Worm (Caenorhabditis elegans) whole organism, L4 larva: ENCODE data around the gene F21D5.9.

Source experiments
- D1046.2 ChIP-seq: fragments of 200-800 bp; sonication (Bioruptor generic); IDR thresholded peaks from 2 replicates; pipeline ENCODE4 v1.3.6; 2022; ENCODE audit warnings: missing genetic modification characterization, missing compliant biosample characterization
- T26A8.4 ChIP-seq: fragments of 200-800 bp; sonication (Bioruptor generic); IDR thresholded peaks from 2 replicates; pipeline ENCODE4 v1.3.6; 2022; ENCODE audit warnings: missing genetic modification characterization, missing compliant biosample characterization
- Y105C5A.15 ChIP-seq: fragments of 200-800 bp; sonication (Bioruptor generic); IDR thresholded peaks from 2 replicates; pipeline ENCODE4 v1.3.6; 2022; ENCODE audit warnings: missing genetic modification characterization, missing compliant biosample characterization
- Y48G9A.11 ChIP-seq: fragments of 200-800 bp; sonication (Bioruptor generic); IDR thresholded peaks from 2 replicates; pipeline ENCODE4 v1.3.6; 2022; ENCODE audit warnings: missing genetic modification reagents, missing genetic modification characterization, missing compliant biosample characterization
- Y5F2A.4 ChIP-seq: fragments of 200-800 bp; sonication (Bioruptor generic); optimal IDR thresholded peaks from 2 replicates; lab custom pipeline; 2018; ENCODE audit warnings: mild to moderate bottlenecking, missing genetic modification characterization, missing compliant biosample characterization
- ZK337.2 ChIP-seq: fragments of 200-800 bp; sonication (Bioruptor generic); IDR thresholded peaks from 2 replicates; pipeline ENCODE4 v1.3.6; 2022; ENCODE audit warnings: missing genetic modification reagents, missing genetic modification characterization, missing compliant biosample characterization
- aha-1 ChIP-seq: fragments of 150-350 bp; peaks from one replicate; lab custom pipeline; 2014; ENCODE audit warnings: missing biosample characterization, missing genetic modification characterization
- ceh-20 ChIP-seq: fragments of 200-800 bp; sonication (Bioruptor generic); IDR thresholded peaks from 2 replicates; pipeline ENCODE4 v1.3.6; 2022; ENCODE audit warnings: missing genetic modification reagents, missing genetic modification characterization, missing compliant biosample characterization
- ceh-28 ChIP-seq: fragments of 150-350 bp; optimal IDR thresholded peaks from 2 replicates; lab custom pipeline; 2014; ENCODE audit warnings: missing biosample characterization, missing genetic modification reagents, missing genetic modification characterization
- ceh-62 ChIP-seq: sonication (generic microtip); optimal IDR thresholded peaks from 2 replicates; lab custom pipeline; 2017; ENCODE audit warnings: missing biosample characterization, missing genetic modification characterization
- ctbp-1 ChIP-seq: fragments of 200-800 bp; sonication (Bioruptor generic); IDR thresholded peaks from 2 replicates; pipeline ENCODE4 v1.3.6; 2022; ENCODE audit warnings: missing genetic modification reagents, missing genetic modification characterization, missing compliant biosample characterization
- daf-16 ChIP-seq, 3 experiments: sonication (generic microtip); optimal IDR thresholded peaks; 2 replicates each; lab custom pipeline; 2016 to 2017; ENCODE audit warnings: missing genetic modification characterization in 3 of 3, missing genetic modification reagents in 3 of 3, mild to moderate bottlenecking in 2 of 3, missing compliant biosample characterization in 2 of 3, missing biosample characterization in 1 of 3, moderate library complexity in 1 of 3
- dve-1 ChIP-seq: sonication (generic microtip); optimal IDR thresholded peaks from 2 replicates; lab custom pipeline; 2017; ENCODE audit warnings: antibody characterized with exemption, mild to moderate bottlenecking, missing genetic modification characterization, missing compliant biosample characterization; ENCODE audit not compliant: insufficient read depth
- egl-27 ChIP-seq: sonication (generic microtip); optimal IDR thresholded peaks from 3 replicates; lab custom pipeline; 2017; ENCODE audit warnings: missing biosample characterization, missing genetic modification reagents, missing genetic modification characterization
- egl-43 ChIP-seq: fragments of 200-800 bp; sonication (Bioruptor generic); IDR thresholded peaks from 2 replicates; pipeline ENCODE4 v1.3.6; 2022; ENCODE audit warnings: missing genetic modification reagents, missing genetic modification characterization, missing compliant biosample characterization
- fos-1 ChIP-seq: fragments of 150-350 bp; optimal IDR thresholded peaks from 2 replicates; lab custom pipeline; 2014; ENCODE audit warnings: missing biosample characterization, missing genetic modification characterization
- hif-1 ChIP-seq, 2 experiments: sonication (generic microtip); optimal IDR thresholded peaks; 2 replicates each; lab custom pipeline; 2016 to 2017; ENCODE audit warnings: missing compliant biosample characterization in 2 of 2, missing genetic modification characterization in 2 of 2, missing genetic modification reagents in 2 of 2, missing genotype in 2 of 2, mild to moderate bottlenecking in 1 of 2
- hlh-11 ChIP-seq: fragments of 200-800 bp; sonication (Bioruptor generic); optimal IDR thresholded peaks from 2 replicates; lab custom pipeline; 2018; ENCODE audit warnings: mild to moderate bottlenecking, missing genetic modification characterization, missing compliant biosample characterization
- lin-13 ChIP-seq: fragments of 150-350 bp; optimal IDR thresholded peaks from 2 replicates; lab custom pipeline; 2014; ENCODE audit warnings: missing biosample characterization, missing genetic modification reagents, missing genetic modification characterization
- lin-38 ChIP-seq: fragments of 200-800 bp; sonication (Bioruptor generic); IDR thresholded peaks from 2 replicates; pipeline ENCODE4 v1.3.6; 2022; ENCODE audit warnings: missing genetic modification reagents, missing genetic modification characterization, missing compliant biosample characterization
- lsy-2 ChIP-seq, 2 experiments: fragments of 150-350 bp in 1 of 2; sonication (generic microtip) in 1 of 2; optimal IDR thresholded peaks; 2 replicates each; lab custom pipeline; 2014 to 2017; ENCODE audit warnings: missing biosample characterization in 2 of 2, missing genetic modification characterization in 2 of 2
- mep-1 ChIP-seq: fragments of 150-350 bp; sonication (generic microtip); optimal IDR thresholded peaks from 3 replicates; lab custom pipeline; 2014; ENCODE audit warnings: missing biosample characterization, missing genetic modification characterization
- nhr-11 ChIP-seq: fragments of 150-350 bp; optimal IDR thresholded peaks from 2 replicates; lab custom pipeline; 2014; ENCODE audit warnings: missing biosample characterization, missing genetic modification characterization
- nhr-28 ChIP-seq: fragments of 150-350 bp; optimal IDR thresholded peaks from 2 replicates; lab custom pipeline; 2014; ENCODE audit warnings: missing biosample characterization, missing genetic modification characterization
- nhr-6 ChIP-seq: fragments of 150-350 bp; optimal IDR thresholded peaks from 2 replicates; lab custom pipeline; 2014; ENCODE audit warnings: missing biosample characterization, missing genetic modification characterization
- nhr-76 ChIP-seq: fragments of 150-350 bp; optimal IDR thresholded peaks from 2 replicates; lab custom pipeline; 2014; ENCODE audit warnings: missing biosample characterization, missing genetic modification characterization
- nhr-77 ChIP-seq: fragments of 150-350 bp; optimal IDR thresholded peaks from 2 replicates; lab custom pipeline; 2014; ENCODE audit warnings: missing biosample characterization, missing genetic modification characterization
- pha-4 ChIP-seq, 2 experiments: fragments of 150-350 bp in 1 of 2; fragments of 200-800 bp in 1 of 2; sonication (Bioruptor generic) in 1 of 2; IDR thresholded peaks in 1 of 2; optimal IDR thresholded peaks in 1 of 2; 2 replicates each; pipeline versions ENCODE4 v1.3.6 to Lab custom; 2014 to 2022; ENCODE audit warnings: missing genetic modification characterization in 2 of 2, missing genetic modification reagents in 2 of 2, missing biosample characterization in 1 of 2, missing compliant biosample characterization in 1 of 2
- php-3 ChIP-seq: fragments of 200-800 bp; sonication (Bioruptor generic); IDR thresholded peaks from 2 replicates; pipeline ENCODE4 v1.3.6; 2022; ENCODE audit warnings: missing genetic modification reagents, missing genetic modification characterization, missing compliant biosample characterization
- sdz-12 ChIP-seq: fragments of 200-800 bp; sonication (Bioruptor generic); optimal IDR thresholded peaks from 2 replicates; lab custom pipeline; 2018; ENCODE audit warnings: mild to moderate bottlenecking, missing genetic modification characterization, missing compliant biosample characterization
- set-16 ChIP-seq: fragments of 200-800 bp; sonication (Bioruptor generic); IDR thresholded peaks from 2 replicates; pipeline ENCODE4 v1.3.6; 2022; ENCODE audit warnings: missing genetic modification reagents, missing genetic modification characterization, missing compliant biosample characterization
- snpc-4 ChIP-seq: fragments of 150-350 bp; optimal IDR thresholded peaks from 2 replicates; lab custom pipeline; 2014; ENCODE audit warnings: missing biosample characterization, missing genetic modification characterization
- spr-1 ChIP-seq: sonication (generic microtip); optimal IDR thresholded peaks from 2 replicates; lab custom pipeline; 2016; ENCODE audit warnings: mild to moderate bottlenecking, missing genetic modification characterization, missing compliant biosample characterization
- spr-3 ChIP-seq: fragments of 200-800 bp; sonication (Bioruptor generic); optimal IDR thresholded peaks from 2 replicates; lab custom pipeline; 2018; ENCODE audit warnings: mild to moderate bottlenecking, missing genetic modification characterization, missing compliant biosample characterization
- tag-97 ChIP-seq: fragments of 200-800 bp; sonication (Bioruptor generic); IDR thresholded peaks from 2 replicates; pipeline ENCODE4 v1.3.6; 2022; ENCODE audit warnings: missing genetic modification characterization, missing compliant biosample characterization
- unc-130 ChIP-seq: sonication (generic microtip); optimal IDR thresholded peaks from 2 replicates; lab custom pipeline; 2016; ENCODE audit warnings: missing genetic modification reagents, missing genetic modification characterization, missing compliant biosample characterization
- unc-62 ChIP-seq, 3 experiments: fragments of 150-350 bp in 1 of 3; sonication (generic microtip); optimal IDR thresholded peaks in 2 of 3; peaks in 1 of 3; 1 replicate in 1 of 3; 2 replicates in 2 of 3; lab custom pipeline; 2014 to 2017; ENCODE audit warnings: missing biosample characterization in 3 of 3, missing genetic modification characterization in 3 of 3, missing genetic modification reagents in 3 of 3, missing genotype in 1 of 3
- zfp-3 ChIP-seq: fragments of 200-800 bp; sonication (Bioruptor generic); conservative IDR thresholded peaks from 2 replicates; pipeline ENCODE4 v1.3.6; 2022; ENCODE audit warnings: missing genetic modification reagents, missing genetic modification characterization, missing compliant biosample characterization
- zip-11 ChIP-seq: fragments of 200-800 bp; sonication (Bioruptor generic); IDR thresholded peaks from 2 replicates; pipeline ENCODE4 v1.3.6; 2022; ENCODE audit warnings: missing genetic modification characterization, missing compliant biosample characterization
- zip-2 ChIP-seq: fragments of 150-350 bp; optimal IDR thresholded peaks from 2 replicates; lab custom pipeline; 2014; ENCODE audit warnings: missing biosample characterization, missing genetic modification characterization

F21D5.9 gene

ce11 chrIV:8739294-8739693, 15.5 kb downstream of the F21D5.9 start, which contains the start of gene F21D5.5:
F21D5.5 (minus strand) TSS chrIV:8739394.
- TF ChIP-seq ceh-28 = peak; percentile 24
- TF ChIP-seq D1046.2 = no peak
- no peak for TF ChIP-seq pha-4 (GFP tag; IDR thresholded peaks at IDR 0.05; lab: Robert Waterston, UW)
- no peak for TF ChIP-seq pha-4 (tag; optimal IDR thresholded peaks at IDR 0.05; lab: Kevin White, UChicago)
- TF ChIP-seq nhr-28 (tag; lab: Kevin White, UChicago) = no peak
- no peak for TF ChIP-seq spr-3 (GFP tag; lab: Kevin White, UChicago)
- TF ChIP-seq, all 104 proteins: peak for 1

- TF ChIP-seq sdz-12 (no peak), ceh-20 (GFP tag; lab: Robert Waterston, UW) (no peak), egl-43 (GFP tag; lab: Robert Waterston, UW) (no peak), Y105C5A.15 (GFP tag; lab: Robert Waterston, UW) (no peak)
Observed at ce11 chrIV:8739926-8740325, 16.1 kb downstream of the F21D5.9 start, which contains the start of gene mrps-33. mrps-33 (minus strand) TSS chrIV:8740026.

- TF ChIP-seq aha-1 (tag; lab: Kevin White, UChicago) (peak; percentile 65), egl-27 (tag; lab: Kevin White, UChicago) (no peak), nhr-77 (tag; lab: Kevin White, UChicago) (no peak), lsy-2 (tag; optimal IDR thresholded peaks at IDR 0.05; lab: Kevin White, UChicago) (no peak), unc-62 (GFP tag; optimal IDR thresholded peaks at IDR 0.05 in 1 of 2; lab: Kevin White, UChicago) (no peak), unc-62 (tag; optimal IDR thresholded peaks at IDR 0.05; lab: Kevin White, UChicago) (no peak), Y48G9A.11 (GFP tag; lab: Robert Waterston, UW) (no peak), mep-1 (peak; percentile 9), zip-2 (no peak), zip-11 (no peak), set-16 (GFP tag; lab: Robert Waterston, UW) (no peak), spr-3 (GFP tag; lab: Kevin White, UChicago) (no peak), snpc-4 (no peak), T26A8.4 (GFP tag; lab: Robert Waterston, UW) (peak; percentile 66; the same call in 1 of the 2 replicates), nhr-76 (tag; lab: Kevin White, UChicago) (no peak), daf-16 (GFP tag; optimal IDR thresholded peaks at IDR 0.05; lab: Kevin White, UChicago) (no peak), daf-16 (tag; optimal IDR thresholded peaks at IDR 0.05; lab: Kevin White, UChicago) (peak; percentile 27), tag-97 (GFP tag; lab: Robert Waterston, UW) (no peak), fos-1 (tag; lab: Kevin White, UChicago) (no peak), lin-38 (peak; percentile 30; the same call in 1 of the 2 replicates), dve-1 (tag; lab: Kevin White, UChicago) (peak; percentile 18)
Observed at ce11 chrIV:8740952-8741438, 17.2 kb downstream of the F21D5.9 start, which contains the start of gene F21D5.6. F21D5.6 (minus strand) TSS chrIV:8741388.

ce11 chrIV:8743654-8744332, 20.0 kb downstream of the F21D5.9 start, which contains the start of gene F21D5.7:
F21D5.7 (minus strand) TSS chrIV:8743704.
- TF ChIP-seq tag-97 (GFP tag; lab: Robert Waterston, UW) (no peak), unc-130 (GFP tag; lab: Kevin White, UChicago) (peak; percentile 18), zfp-3 (GFP tag; lab: Robert Waterston, UW) (peak; percentile 35; the same call in 1 of the 2 replicates), pha-4 (GFP tag; IDR thresholded peaks at IDR 0.05; lab: Robert Waterston, UW) (peak; percentile 52; the same call in 1 of the 2 replicates), pha-4 (tag; optimal IDR thresholded peaks at IDR 0.05; lab: Kevin White, UChicago) (peak; percentile 80), ceh-62 (tag; lab: Kevin White, UChicago) (no peak), php-3 (GFP tag; lab: Robert Waterston, UW) (peak; percentile 80), hlh-11 (tag; lab: Kevin White, UChicago) (peak; percentile 84), ZK337.2 (GFP tag; lab: Robert Waterston, UW) (no peak), hif-1 (tag; optimal IDR thresholded peaks at IDR 0.05; lab: Kevin White, UChicago) (peak in 1 of 2 experiments; percentile 44), mep-1 (peak; percentile 80), Y5F2A.4 (GFP tag; lab: Kevin White, UChicago) (no peak), unc-62 (GFP tag; optimal IDR thresholded peaks at IDR 0.05 in 1 of 2; lab: Kevin White, UChicago) (peak in 1 of 2 experiments; percentile 51), unc-62 (tag; optimal IDR thresholded peaks at IDR 0.05; lab: Kevin White, UChicago) (no peak), lin-38 (peak; percentile 77), nhr-6 (tag; lab: Kevin White, UChicago) (peak; percentile 46), daf-16 (GFP tag; optimal IDR thresholded peaks at IDR 0.05; lab: Kevin White, UChicago) (peak in 1 of 2 experiments; percentile 34), daf-16 (tag; optimal IDR thresholded peaks at IDR 0.05; lab: Kevin White, UChicago) (peak; percentile 70), dve-1 (tag; lab: Kevin White, UChicago) (peak; percentile 91), spr-1 (tag; lab: Kevin White, UChicago) (peak; percentile 46), nhr-11 (tag; lab: Kevin White, UChicago) (peak; percentile 12), lin-13 (GFP tag; lab: Kevin White, UChicago) (peak; percentile 35), nhr-77 (tag; lab: Kevin White, UChicago) (peak; percentile 58), aha-1 (tag; lab: Kevin White, UChicago) (peak; percentile 76), nhr-28 (tag; lab: Kevin White, UChicago) (peak; percentile 56), ctbp-1 (GFP tag; lab: Robert Waterston, UW) (peak; percentile 24; the same call in 1 of the 2 replicates)
